Fruit fly (Drosophila melanogaster) Kc167 (cell line): ENCODE measurements around the gene tho2.

Experiments
- Myc ChIP-seq: fragments of >200 bp; optimal IDR thresholded peaks from 2 replicates; lab custom pipeline; 2017; ENCODE audit warnings: missing external identifiers
- Sin3A ChIP-seq: fragments of >200 bp; optimal IDR thresholded peaks from 2 replicates; lab custom pipeline; 2018; ENCODE audit warnings: missing external identifiers
- h ChIP-seq: fragments of >200 bp; optimal IDR thresholded peaks from 3 replicates; lab custom pipeline; 2018; ENCODE audit warnings: missing external identifiers
- insv ChIP-seq: fragments of >200 bp; optimal IDR thresholded peaks from 3 replicates; lab custom pipeline; 2018; ENCODE audit warnings: missing external identifiers
- psq ChIP-seq: fragments of >200 bp; optimal IDR thresholded peaks from 2 replicates; lab custom pipeline; 2017; ENCODE audit warnings: missing external identifiers
- ttk ChIP-seq: sonication (Bioruptor generic); optimal IDR thresholded peaks from 2 replicates; lab custom pipeline; 2017; ENCODE audit warnings: missing external identifiers

tho2 gene

dm6 chr2L:2173191-2173590 lies 28.2 kb upstream of the tho2 start:
- TF ChIP-seq ttk (lab: Kevin White, UChicago) = no peak
- TF ChIP-seq insv (lab: Kevin White, UChicago) = no peak
- TF ChIP-seq Sin3A (lab: Kevin White, UChicago) = no peak
- TF ChIP-seq psq (lab: Kevin White, UChicago) = no peak
- TF ChIP-seq Myc (lab: Kevin White, UChicago) = no peak
- no peak for TF ChIP-seq h (lab: Kevin White, UChicago)

- TF ChIP-seq insv (lab: Kevin White, UChicago) (no peak), h (lab: Kevin White, UChicago) (no peak), Sin3A (lab: Kevin White, UChicago) (no peak), Myc (lab: Kevin White, UChicago) (no peak), psq (lab: Kevin White, UChicago) (no peak), ttk (lab: Kevin White, UChicago) (no peak)
Observed at dm6 chr2L:2172460-2173121, 27.6 kb upstream of the tho2 start.

dm6 chr2L:2171366-2172078 lies 26.5 kb upstream of the tho2 start:
- no peak for TF ChIP-seq ttk (lab: Kevin White, UChicago)
- no peak for TF ChIP-seq psq (lab: Kevin White, UChicago)
- TF ChIP-seq insv (lab: Kevin White, UChicago) = no peak

- TF ChIP-seq h (lab: Kevin White, UChicago) = no peak
- TF ChIP-seq Sin3A (lab: Kevin White, UChicago) = no peak
- TF ChIP-seq Myc (lab: Kevin White, UChicago) = no peak
- no peak for TF ChIP-seq ttk (lab: Kevin White, UChicago)
- no peak for TF ChIP-seq insv (lab: Kevin White, UChicago)
- TF ChIP-seq psq (lab: Kevin White, UChicago) = no peak
Observed at dm6 chr2L:2168894-2169456, 24.0 kb upstream of the tho2 start.

DNA sequence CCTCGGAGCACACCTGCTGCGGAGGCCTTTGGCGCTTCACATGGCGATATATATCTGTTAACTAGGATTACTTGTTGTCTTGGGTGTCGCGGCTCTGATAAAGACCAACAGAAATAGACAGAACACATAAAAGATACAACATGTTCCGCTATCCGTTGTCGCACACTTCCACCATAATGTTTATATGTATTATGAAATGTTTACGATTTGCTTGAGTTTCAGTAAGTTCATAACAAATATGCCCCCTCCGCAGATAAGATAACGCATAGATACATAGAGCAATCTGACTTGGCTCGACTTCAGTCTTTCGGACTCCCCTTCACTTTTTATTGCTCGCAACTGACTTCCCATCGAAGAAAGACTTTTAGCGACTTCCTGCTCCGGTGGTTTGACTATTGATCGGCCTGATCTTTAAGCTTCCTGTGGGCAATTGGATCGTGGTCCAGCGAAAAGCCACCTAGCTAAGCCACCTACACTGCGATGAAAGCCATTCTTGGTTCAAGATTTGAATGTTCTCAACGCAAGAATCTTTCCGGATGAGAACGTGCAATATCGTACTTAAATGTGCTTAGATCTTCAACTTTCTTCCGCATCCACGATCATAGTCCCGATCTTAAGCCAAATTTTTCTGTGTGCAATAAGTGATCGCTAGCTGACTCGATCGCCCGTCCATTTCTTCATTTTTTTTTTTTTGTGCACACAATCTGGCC lies 23.4 kb upstream of the tho2 start:
- TF ChIP-seq h (lab: Kevin White, UChicago) = no peak
- no peak for TF ChIP-seq Myc (lab: Kevin White, UChicago)
- no peak for TF ChIP-seq insv (lab: Kevin White, UChicago)
- no peak for TF ChIP-seq Sin3A (lab: Kevin White, UChicago)

DNA sequence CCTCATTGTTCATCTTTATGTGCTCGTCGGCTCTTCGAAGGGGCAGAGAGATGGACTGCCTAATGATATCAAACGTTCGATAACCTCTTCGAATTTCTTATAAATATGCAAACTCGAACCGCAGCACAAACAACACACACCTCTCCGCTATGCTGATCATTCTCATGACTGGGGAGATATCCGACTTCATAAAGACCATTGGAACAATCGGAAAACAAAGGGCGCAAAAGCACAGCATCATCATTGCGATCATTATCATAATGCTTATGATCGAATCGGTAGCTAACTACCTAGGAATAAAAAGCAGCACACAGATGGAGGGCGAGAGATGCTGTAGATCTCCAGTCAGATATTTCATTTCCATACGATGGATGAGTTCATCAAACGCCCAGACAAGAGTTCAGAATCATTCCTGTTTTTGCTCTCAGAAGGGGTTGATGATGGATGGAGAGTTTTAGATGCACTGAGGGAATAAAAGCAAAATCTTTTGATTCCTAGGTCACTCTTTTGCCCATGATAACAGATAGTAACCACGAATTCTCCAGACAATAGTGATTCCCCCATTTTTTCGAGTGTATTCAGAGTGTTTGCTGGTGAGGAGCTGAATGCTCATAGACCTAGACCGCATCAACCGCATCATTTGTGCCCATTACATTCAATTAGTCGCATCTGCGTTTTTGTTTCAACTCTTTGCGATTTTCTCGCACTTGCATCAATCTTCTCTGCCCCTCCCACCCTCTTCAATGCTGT lies 22.1 kb upstream of the tho2 start:
- no peak for TF ChIP-seq Sin3A (lab: Kevin White, UChicago)

dm6 chr2L:2165864-2166263 lies 20.9 kb upstream of the tho2 start:
- TF ChIP-seq Sin3A (lab: Kevin White, UChicago) = no peak

DNA sequence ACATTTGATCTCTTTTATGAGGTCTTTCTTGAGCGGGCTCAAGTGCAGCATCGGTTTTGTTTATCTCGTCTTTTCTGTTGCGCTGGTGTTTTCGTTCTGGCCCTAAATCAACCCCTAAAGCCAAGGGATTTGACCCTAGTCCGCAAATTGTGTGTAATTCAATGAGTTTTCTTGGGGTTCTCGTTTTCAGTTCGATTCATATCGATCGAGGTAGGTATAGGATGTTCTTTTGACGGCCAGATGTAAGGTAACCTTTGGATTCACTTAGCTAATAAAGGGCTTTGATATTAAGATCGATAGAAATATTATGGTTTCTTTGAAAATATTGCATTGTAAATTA lies 20.2 kb upstream of the tho2 start:
- TF ChIP-seq Sin3A (lab: Kevin White, UChicago) (no peak), psq (lab: Kevin White, UChicago) (no peak), ttk (lab: Kevin White, UChicago) (no peak), Myc (lab: Kevin White, UChicago) (no peak)

DNA sequence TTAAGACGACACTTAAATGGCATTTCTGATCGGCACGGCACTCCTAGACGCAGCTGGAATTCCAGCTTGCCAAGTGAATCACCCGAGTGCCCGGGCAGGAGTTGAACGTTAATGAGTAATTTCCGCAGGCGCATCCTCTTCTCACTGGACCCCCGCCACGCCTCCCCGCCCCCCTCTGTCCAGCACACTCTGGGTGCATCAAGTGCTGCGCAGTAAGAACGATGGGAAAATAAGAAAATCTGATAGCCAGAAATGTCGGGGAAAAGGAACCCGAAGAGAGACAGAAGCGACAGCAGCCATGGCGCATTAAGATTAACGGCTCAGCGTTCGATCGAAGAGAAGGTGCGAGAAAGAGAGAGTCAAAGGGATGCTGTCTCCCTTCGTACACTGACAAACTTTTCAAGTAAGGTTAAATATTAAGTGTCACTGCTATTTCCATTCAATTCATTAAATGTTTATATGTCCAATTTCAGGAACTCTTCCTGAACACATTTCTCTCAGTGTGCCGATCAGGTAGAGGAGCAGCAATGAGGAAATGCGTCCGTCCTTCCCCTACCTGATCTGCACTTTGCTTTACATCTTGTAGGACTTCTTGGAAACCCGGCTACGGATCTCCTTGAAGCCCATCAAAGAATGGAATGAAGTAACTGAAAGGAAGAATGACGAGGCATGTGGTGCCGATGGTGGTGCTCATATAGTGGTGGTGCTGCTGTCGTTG lies 19.7 kb upstream of the tho2 start:
- TF ChIP-seq psq (lab: Kevin White, UChicago) (no peak), ttk (lab: Kevin White, UChicago) (no peak), Sin3A (lab: Kevin White, UChicago) (no peak), h (lab: Kevin White, UChicago) (no peak), insv (lab: Kevin White, UChicago) (no peak), Myc (lab: Kevin White, UChicago) (no peak)

dm6 chr2L:2163568-2163953 lies 18.6 kb upstream of the tho2 start:
- no peak for TF ChIP-seq h (lab: Kevin White, UChicago)
- TF ChIP-seq insv (lab: Kevin White, UChicago) = no peak
- no peak for TF ChIP-seq Myc (lab: Kevin White, UChicago)
